Fruit fly (Drosophila melanogaster) whole organism, embryonic: ENCODE results near the gene CG14423.

Experiments used
- Atf6 ChIP-seq: fragments of 200-800 bp; sonication (Bioruptor generic); IDR thresholded peaks from 2 replicates; pipeline ENCODE4 v1.3.6; 2022; ENCODE audit warnings: missing biosample characterization, missing genetic modification characterization
- Awh ChIP-seq: fragments of 200-800 bp; sonication (Bioruptor generic); IDR thresholded peaks from 2 replicates; pipeline ENCODE4, ENCODE4 v1.3.6; 2022; ENCODE audit warnings: missing biosample characterization, missing genetic modification characterization
- CG10321 ChIP-seq: fragments of 200-800 bp; sonication (Bioruptor generic); IDR thresholded peaks from 2 replicates; pipeline ENCODE4 v1.3.6; 2022; ENCODE audit warnings: missing biosample characterization, missing genetic modification characterization
- CG10366 ChIP-seq: fragments of 200-800 bp; sonication (Bioruptor generic); IDR thresholded peaks from 2 replicates; pipeline ENCODE4 v1.3.6; 2022; ENCODE audit warnings: missing biosample characterization, missing genetic modification characterization
- CG10959 ChIP-seq: fragments of 200-800 bp; sonication (Bioruptor generic); IDR thresholded peaks from 2 replicates; pipeline ENCODE4 v1.3.6; 2022; ENCODE audit warnings: missing biosample characterization, missing genetic modification characterization
- CG11504 ChIP-seq: fragments of 200-800 bp; sonication (Bioruptor generic); optimal IDR thresholded peaks from 3 replicates; lab custom pipeline; 2019; ENCODE audit warnings: missing biosample characterization, mild to moderate bottlenecking, missing genetic modification characterization, moderate library complexity
- CG11696 ChIP-seq: fragments of 200-800 bp; sonication (Bioruptor generic); IDR thresholded peaks from 2 replicates; pipeline ENCODE4 v1.3.6; 2022; ENCODE audit warnings: missing biosample characterization, missing genetic modification characterization
- CG13894 ChIP-seq: fragments of 200-800 bp; sonication (Bioruptor generic); optimal IDR thresholded peaks from 3 replicates; lab custom pipeline; 2018; ENCODE audit warnings: missing biosample characterization, mild to moderate bottlenecking, missing genetic modification characterization, moderate library complexity
- CG1529 ChIP-seq: fragments of 200-800 bp; sonication (Bioruptor generic); optimal IDR thresholded peaks from 3 replicates; lab custom pipeline; 2018; ENCODE audit warnings: missing biosample characterization, missing genetic modification characterization
- CG17328 ChIP-seq: fragments of 200-800 bp; sonication (Bioruptor generic); IDR thresholded peaks from 2 replicates; pipeline ENCODE4 v1.3.6; 2022; ENCODE audit warnings: missing biosample characterization, missing genetic modification characterization
- CG17361 ChIP-seq: fragments of 200-800 bp; sonication (Bioruptor generic); IDR thresholded peaks from 3 replicates; pipeline ENCODE4 v1.3.6; 2022; ENCODE audit warnings: missing biosample characterization, missing genetic modification characterization
- CG2199 ChIP-seq: fragments of 200-800 bp; sonication (Bioruptor generic); IDR thresholded peaks from 3 replicates; pipeline ENCODE4 v1.3.6; 2022; ENCODE audit warnings: missing biosample characterization, missing genetic modification characterization
- CG2678 ChIP-seq: fragments of 200-800 bp; sonication (Bioruptor generic); optimal IDR thresholded peaks from 3 replicates; lab custom pipeline; 2019; ENCODE audit warnings: missing biosample characterization, mild to moderate bottlenecking, missing genetic modification characterization, moderate library complexity
- CG30431 ChIP-seq: fragments of 200-800 bp; sonication (Bioruptor generic); optimal IDR thresholded peaks from 2 replicates; lab custom pipeline; 2017; ENCODE audit warnings: missing biosample characterization, missing genetic modification characterization
- CG34224 ChIP-seq: fragments of 200-800 bp; sonication (Bioruptor generic); IDR thresholded peaks from 3 replicates; pipeline ENCODE4 v1.3.6; 2022; ENCODE audit warnings: missing biosample characterization, missing genetic modification characterization; ENCODE audit not compliant: partially characterized antibody
- CG3995 ChIP-seq: fragments of 200-800 bp; sonication (Bioruptor generic); optimal IDR thresholded peaks from 3 replicates; lab custom pipeline; 2016; ENCODE audit warnings: missing biosample characterization, missing genetic modification characterization
- CG4360 ChIP-seq: fragments of 200-800 bp; sonication (Bioruptor generic); IDR thresholded peaks from 2 replicates; pipeline ENCODE4 v1.3.6; 2022; ENCODE audit warnings: missing biosample characterization, missing genetic modification characterization
- CG43689 ChIP-seq: fragments of 200-800 bp; sonication (Bioruptor generic); IDR thresholded peaks from 2 replicates; pipeline ENCODE4 v1.3.6; 2022; ENCODE audit warnings: missing biosample characterization, missing genetic modification characterization
- CG5180 ChIP-seq: fragments of 200-800 bp; sonication (Bioruptor generic); optimal IDR thresholded peaks from 3 replicates; lab custom pipeline; 2017; ENCODE audit warnings: missing biosample characterization, missing genetic modification characterization, mild to moderate bottlenecking, moderate library complexity, missing genetic modification reagents
- CG6689 ChIP-seq: fragments of 200-800 bp; sonication (Bioruptor generic); IDR thresholded peaks from 2 replicates; pipeline ENCODE4 v1.3.6; 2022; ENCODE audit warnings: missing biosample characterization, missing genetic modification characterization
- CG6765 ChIP-seq: fragments of 200-800 bp; sonication (Bioruptor generic); optimal IDR thresholded peaks from 3 replicates; lab custom pipeline; 2017; ENCODE audit warnings: missing biosample characterization, mild to moderate bottlenecking, missing genetic modification characterization
- CG7271 ChIP-seq: fragments of 200-800 bp; sonication (Bioruptor generic); optimal IDR thresholded peaks from 2 replicates; lab custom pipeline; 2018; ENCODE audit warnings: missing biosample characterization, mild to moderate bottlenecking, missing genetic modification characterization, moderate library complexity
- CG8281 ChIP-seq: fragments of 200-800 bp; sonication (Bioruptor generic); optimal IDR thresholded peaks from 2 replicates; lab custom pipeline; 2018; ENCODE audit warnings: missing biosample characterization, mild to moderate bottlenecking, missing genetic modification characterization, moderate library complexity
- CG8290 ChIP-seq, 3 experiments: fragments of 200-800 bp; sonication (Bioruptor generic); optimal IDR thresholded peaks; 2 replicates each; lab custom pipeline; 2016 to 2019; ENCODE audit warnings: missing biosample characterization in 3 of 3, missing genetic modification characterization in 3 of 3, mild to moderate bottlenecking in 2 of 3, moderate library complexity in 1 of 3
- CHES-1-like ChIP-seq: fragments of 200-800 bp; sonication (Bioruptor generic); optimal IDR thresholded peaks from 2 replicates; lab custom pipeline; 2016; ENCODE audit warnings: missing biosample characterization, missing genetic modification characterization
- CkIIα-i1 ChIP-seq: fragments of 200-800 bp; sonication (Bioruptor generic); IDR thresholded peaks from 2 replicates; pipeline ENCODE4 v1.3.6; 2022; ENCODE audit warnings: missing biosample characterization, missing genetic modification characterization
- Ets97D ChIP-seq: fragments of 200-800 bp; sonication (Bioruptor generic); optimal IDR thresholded peaks from 3 replicates; lab custom pipeline; 2016; ENCODE audit warnings: missing biosample characterization, missing genetic modification characterization
- Fer1 ChIP-seq: fragments of 200-800 bp; sonication (Bioruptor generic); optimal IDR thresholded peaks from 2 replicates; lab custom pipeline; 2017; ENCODE audit warnings: missing biosample characterization, mild to moderate bottlenecking, missing genetic modification characterization
- Fer2 ChIP-seq: fragments of 200-800 bp; sonication (Bioruptor generic); optimal IDR thresholded peaks from 2 replicates; lab custom pipeline; 2018; ENCODE audit warnings: missing biosample characterization, mild to moderate bottlenecking, missing genetic modification characterization, moderate library complexity
- HLH4C ChIP-seq: fragments of 200-800 bp; sonication (Bioruptor generic); IDR thresholded peaks from 3 replicates; pipeline ENCODE4 v1.3.6; 2022; ENCODE audit warnings: missing biosample characterization, missing genetic modification characterization; ENCODE audit not compliant: partially characterized antibody
- Hr51 ChIP-seq, 2 experiments: fragments of 200-800 bp; sonication (Bioruptor generic); optimal IDR thresholded peaks; 2 replicates in 1 of 2; 3 replicates in 1 of 2; lab custom pipeline; 2016 to 2018; ENCODE audit warnings: missing biosample characterization in 2 of 2, missing genetic modification characterization in 2 of 2, mild to moderate bottlenecking in 1 of 2, moderate library complexity in 1 of 2
- Med ChIP-seq: fragments of 200-800 bp; sonication (Bioruptor generic); peaks from one replicate; lab custom pipeline; 2016; ENCODE audit warnings: missing biosample characterization, missing genetic modification characterization, mild to moderate bottlenecking, inconsistent platforms, moderate library complexity
- Six4 ChIP-seq: fragments of 200-800 bp; sonication (Bioruptor generic); optimal IDR thresholded peaks from 2 replicates; lab custom pipeline; 2016; ENCODE audit warnings: missing biosample characterization, missing genetic modification characterization
- Sry-δ ChIP-seq: fragments of 200-800 bp; sonication (Bioruptor generic); optimal IDR thresholded peaks from 2 replicates; lab custom pipeline; 2016; ENCODE audit warnings: missing biosample characterization, missing genetic modification characterization
- chinmo ChIP-seq: fragments of 200-800 bp; sonication (Bioruptor generic); IDR thresholded peaks from 4 replicates; pipeline ENCODE4 v1.3.6; 2022; ENCODE audit warnings: missing biosample characterization, missing genetic modification characterization; ENCODE audit not compliant: partially characterized antibody
- chm ChIP-seq: fragments of 200-800 bp; sonication (Bioruptor generic); IDR thresholded peaks from 2 replicates; pipeline ENCODE4 v1.3.6; 2022; ENCODE audit warnings: missing biosample characterization, missing genetic modification characterization
- dan ChIP-seq: fragments of 200-800 bp; sonication (Bioruptor generic); IDR thresholded peaks from 2 replicates; pipeline ENCODE4 v1.3.6; 2022; ENCODE audit warnings: missing biosample characterization, missing genetic modification characterization
- dpn ChIP-seq, 2 experiments: fragments of 200-800 bp; sonication (Bioruptor generic); optimal IDR thresholded peaks; 3 replicates each; lab custom pipeline; 2016; ENCODE audit warnings: missing biosample characterization in 2 of 2, missing genetic modification characterization in 2 of 2
- eyg ChIP-seq: fragments of 200-800 bp; sonication (Bioruptor generic); optimal IDR thresholded peaks from 3 replicates; lab custom pipeline; 2016; ENCODE audit warnings: missing biosample characterization, missing genetic modification characterization
- grau ChIP-seq: fragments of 200-800 bp; optimal IDR thresholded peaks from 3 replicates; lab custom pipeline; 2019; ENCODE audit warnings: missing biosample characterization, mild to moderate bottlenecking, missing genetic modification characterization, moderate library complexity
- nau ChIP-seq: fragments of 200-800 bp; sonication (Bioruptor generic); optimal IDR thresholded peaks from 3 replicates; lab custom pipeline; 2017; ENCODE audit warnings: missing biosample characterization, mild to moderate bottlenecking, missing genetic modification characterization, missing genetic modification reagents
- run ChIP-seq: fragments of 200-800 bp; sonication (Bioruptor generic); optimal IDR thresholded peaks from 3 replicates; lab custom pipeline; 2018; ENCODE audit warnings: missing biosample characterization, mild to moderate bottlenecking, missing genetic modification characterization
- sd ChIP-seq: fragments of 200-800 bp; sonication (Bioruptor generic); optimal IDR thresholded peaks from 3 replicates; lab custom pipeline; 2018; ENCODE audit warnings: missing biosample characterization, mild to moderate bottlenecking, missing genetic modification characterization, moderate library complexity
- sens ChIP-seq: fragments of 200-800 bp; sonication (Bioruptor generic); peaks from one replicate; lab custom pipeline; 2016; ENCODE audit warnings: missing biosample characterization, missing genetic modification characterization
- slp2 ChIP-seq: fragments of 200-800 bp; sonication (Bioruptor generic); optimal IDR thresholded peaks from 2 replicates; lab custom pipeline; 2016; ENCODE audit warnings: missing biosample characterization, missing genetic modification characterization
- sr ChIP-seq: fragments of 200-800 bp; sonication (Bioruptor generic); IDR thresholded peaks from 3 replicates; pipeline ENCODE4 v1.3.6; 2022; ENCODE audit warnings: missing biosample characterization, missing genetic modification characterization
- stwl ChIP-seq: fragments of 200-800 bp; sonication (Bioruptor generic); optimal IDR thresholded peaks from 3 replicates; lab custom pipeline; 2018; ENCODE audit warnings: missing biosample characterization, mild to moderate bottlenecking, missing genetic modification characterization, moderate library complexity
- vvl ChIP-seq: fragments of 200-800 bp; sonication (Bioruptor generic); IDR thresholded peaks from 2 replicates; pipeline ENCODE4 v1.3.6; 2022; ENCODE audit warnings: missing biosample characterization, missing genetic modification characterization

CG14423 gene

DNA sequence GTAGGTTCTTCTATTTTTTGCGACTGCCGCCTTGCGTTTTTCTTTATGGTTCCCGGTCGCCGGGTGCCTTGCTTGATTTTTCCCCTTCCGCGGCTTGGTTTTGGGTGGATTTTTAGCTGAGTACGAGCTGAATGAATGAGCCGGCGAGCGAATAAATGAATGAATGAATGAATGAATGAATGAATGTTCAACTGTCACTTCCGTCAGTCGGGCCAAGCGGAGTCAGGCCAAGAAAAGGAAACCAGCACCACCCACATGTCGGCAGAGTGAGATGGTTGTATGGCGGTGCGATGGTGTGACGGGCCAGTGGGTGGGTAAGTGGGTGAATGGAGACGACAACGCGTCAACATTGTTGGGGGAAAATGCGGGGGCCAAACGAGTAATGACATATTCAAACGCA is 23.8 kb downstream of the CG14423 start:
- TF ChIP-seq CG5180 (GFP tag; lab: Kevin White, UChicago) = peak; percentile 13
- no peak for TF ChIP-seq dpn (GFP tag; optimal IDR thresholded peaks at IDR 0.05; lab: Kevin White, UChicago)
- no peak for TF ChIP-seq CG34224 (GFP tag; lab: Robert Waterston, UW)
- TF ChIP-seq sr = 0 out of 3 replicates have a peak, but pooled peaks have one; percentile 46
- TF ChIP-seq Med (GFP tag; lab: Kevin White, UChicago) = peak; percentile 49
- peak; percentile 94 for TF ChIP-seq CG8281 (tag; lab: Kevin White, UChicago)

- TF ChIP-seq CG6689 (GFP tag; lab: Robert Waterston, UW) (no peak), CG30431 (GFP tag; lab: Kevin White, UChicago) (no peak), HLH4C (GFP tag; lab: Robert Waterston, UW) (no peak), sens (GFP tag; lab: Kevin White, UChicago) (peak; percentile 93), Sry-δ (GFP tag; lab: Kevin White, UChicago) (no peak), grau (tag; lab: Kevin White, UChicago) (no peak), CG13894 (tag; lab: Kevin White, UChicago) (peak; percentile 82), chinmo (GFP tag; lab: Robert Waterston, UW) (peak; percentile 62; the same call in 1 of the 4 replicates), eyg (GFP tag; lab: Kevin White, UChicago) (no peak), CkIIα-i1 (no peak), CG10366 (GFP tag; lab: Robert Waterston, UW) (no peak), CG11696 (GFP tag; lab: Robert Waterston, UW) (no peak), CG3995 (GFP tag; lab: Kevin White, UChicago) (no peak), Fer1 (no peak), Ets97D (GFP tag; lab: Kevin White, UChicago) (no peak), CG11504 (tag; lab: Kevin White, UChicago) (peak; percentile 15), slp2 (GFP tag; lab: Kevin White, UChicago) (no peak), CG17361 (GFP tag; lab: Robert Waterston, UW) (0 out of 3 replicates have a peak, but pooled peaks have one; percentile 20), Fer2 (tag; lab: Kevin White, UChicago) (no peak), CG8290 (GFP tag; optimal IDR thresholded peaks at IDR 0.05; lab: Kevin White, UChicago) (no peak), CG8290 (tag; optimal IDR thresholded peaks at IDR 0.05; lab: Kevin White, UChicago) (peak in 1 of 2 experiments; percentile 44), CG1529 (GFP tag; lab: Kevin White, UChicago) (no peak), Atf6 (GFP tag; lab: Robert Waterston, UW) (0 out of 2 replicates have a peak, but pooled peaks have one; percentile 20), CG5180 (GFP tag; lab: Kevin White, UChicago) (peak; percentile 99), run (tag; lab: Kevin White, UChicago) (no peak), nau (GFP tag; lab: Kevin White, UChicago) (peak; percentile 28), chm (GFP tag; lab: Robert Waterston, UW) (peak; percentile 92), CG2678 (tag; lab: Kevin White, UChicago) (no peak), CG6765 (GFP tag; lab: Kevin White, UChicago) (no peak), CG10321 (GFP tag; lab: Robert Waterston, UW) (no peak), CG7271 (tag; lab: Kevin White, UChicago) (no peak), stwl (tag; lab: Kevin White, UChicago) (peak; percentile 24), CG2199 (peak; percentile 33; the same call in 2 of the 3 replicates), Awh (peak; percentile 44; the same call in 1 of the 2 replicates), Hr51 (GFP tag; optimal IDR thresholded peaks at IDR 0.05; lab: Kevin White, UChicago) (no peak), CG43689 (GFP tag; lab: Robert Waterston, UW) (no peak), sd (no peak), CG4360 (0 out of 2 replicates have a peak, but pooled peaks have one; percentile 29), CG17328 (GFP tag; lab: Robert Waterston, UW) (peak; percentile 41; the same call in 1 of the 2 replicates), CG10959 (GFP tag; lab: Robert Waterston, UW) (no peak), dan (GFP tag; lab: Robert Waterston, UW) (no peak), Six4 (no peak), CHES-1-like (GFP tag; lab: Kevin White, UChicago) (no peak), Med (GFP tag; lab: Kevin White, UChicago) (peak; percentile 68), vvl (GFP tag; lab: Robert Waterston, UW) (peak; percentile 40)
Measured at dm6 chrX:2973593-2973992, 28.4 kb downstream of the CG14423 start, which contains the start of gene rst. TSS of gene rst (minus strand) at chrX:2973834.
